Worm (Caenorhabditis elegans): ENCODE results near the gene clec-143.
A peak's percentile ranks its signal among the peaks of the same experiment; 100 is the strongest.

The clec-143 gene

ce11 chrII:10470159-10470558, at the start of gene clec-143:
clec-143 (minus strand) TSS chrII:10470297.
- TF ChIP-seq arid-1 (GFP tag; conservative IDR thresholded peaks at IDR 0.05) (no peak), Y75B8A.6 (GFP tag; IDR thresholded peaks at IDR 0.05) (no peak), nhr-28 (tag; optimal IDR thresholded peaks at IDR 0.05) (peak; percentile 45), saeg-2 (GFP tag; IDR thresholded peaks at IDR 0.05) (no peak), ceh-32 (tag; optimal IDR thresholded peaks at IDR 0.05; ENCODE audit: poor library complexity) (no peak), unc-62 (GFP tag; optimal IDR thresholded peaks at IDR 0.05 in 1 of 2) (peak in 1 of 2 experiments; percentile 67), unc-62 (tag; optimal IDR thresholded peaks at IDR 0.05) (no peak), pqm-1 (tag; optimal IDR thresholded peaks at IDR 0.05) (peak; percentile 88)

- no peak for TF ChIP-seq vab-7 (GFP tag; IDR thresholded peaks at IDR 0.05)
- no peak for TF ChIP-seq zfp-3 (GFP tag; conservative IDR thresholded peaks at IDR 0.05)
- TF ChIP-seq aha-1 (tag), result peak; percentile 80
- TF ChIP-seq mxl-3 (GFP tag; optimal IDR thresholded peaks at IDR 0.05), result no peak
- TF ChIP-seq unc-130 (GFP tag; optimal IDR thresholded peaks at IDR 0.05), result no peak
- no peak for TF ChIP-seq zip-11 (GFP tag; IDR thresholded peaks at IDR 0.05)
- TF ChIP-seq lir-3 (tag; optimal IDR thresholded peaks at IDR 0.05), result no peak
Measured at ce11 chrII:10519863-10520262, 49.8 kb upstream of the clec-143 start.

- TF ChIP-seq skn-1 (tag; optimal IDR thresholded peaks at IDR 0.05), result no peak
- no peak for TF ChIP-seq daf-19 (GFP tag; conservative IDR thresholded peaks at IDR 0.05)
- 0 out of 2 replicates have a peak, but pooled peaks have one; percentile 8 for TF ChIP-seq dmd-6 (GFP tag; IDR thresholded peaks at IDR 0.05)
Measured at ce11 chrII:10519017-10519416, 48.9 kb upstream of the clec-143 start, which contains the start of gene F59B10.4. F59B10.4 (minus strand) TSS chrII:10519117.

ce11 chrII:10516375-10516774, 46.3 kb upstream of the clec-143 start:
- TF ChIP-seq aly-2 (tag; optimal IDR thresholded peaks at IDR 0.05) (no peak), mxl-2 (GFP tag; conservative IDR thresholded peaks at IDR 0.05) (no peak), rbr-2 (tag; optimal IDR thresholded peaks at IDR 0.05) (no peak), nhr-41 (GFP tag; IDR thresholded peaks at IDR 0.05) (no peak), lir-3 (tag; optimal IDR thresholded peaks at IDR 0.05) (no peak), T20F7.1 (GFP tag; optimal IDR thresholded peaks at IDR 0.05) (no peak), F49E8.2 (tag; optimal IDR thresholded peaks at IDR 0.05; ENCODE audit: borderline replicate concordance) (no peak), F37D6.2 (tag; optimal IDR thresholded peaks at IDR 0.05) (no peak), attf-4 (tag; optimal IDR thresholded peaks at IDR 0.05) (no peak), nhr-111 (GFP tag; optimal IDR thresholded peaks at IDR 0.05) (no peak), hlh-11 (tag; optimal IDR thresholded peaks at IDR 0.05) (peak; percentile 20), unc-62 (GFP tag; optimal IDR thresholded peaks at IDR 0.05 in 1 of 2) (no peak), unc-62 (tag; optimal IDR thresholded peaks at IDR 0.05) (no peak), mep-1 (tag; optimal IDR thresholded peaks at IDR 0.05) (no peak), ctbp-1 (GFP tag; IDR thresholded peaks at IDR 0.05) (no peak), ceh-28 (tag; optimal IDR thresholded peaks at IDR 0.05) (no peak), mxl-3 (GFP tag; optimal IDR thresholded peaks at IDR 0.05) (peak; percentile 27), dmd-8 (GFP tag; IDR thresholded peaks at IDR 0.05) (no peak), egl-43 (GFP tag; IDR thresholded peaks at IDR 0.05) (no peak), lim-7 (GFP tag; IDR thresholded peaks at IDR 0.05) (no peak), spr-3 (GFP tag; optimal IDR thresholded peaks at IDR 0.05) (no peak), duxl-1 (tag; optimal IDR thresholded peaks at IDR 0.05; ENCODE audit: poor library complexity) (no peak), D1046.2 (GFP tag; IDR thresholded peaks at IDR 0.05) (no peak), zfp-2 (tag; optimal IDR thresholded peaks at IDR 0.05) (no peak), lsy-2 (tag; optimal IDR thresholded peaks at IDR 0.05) (no peak), fkh-10 (GFP tag; optimal IDR thresholded peaks at IDR 0.05) (no peak), ama-1 (optimal IDR thresholded peaks at IDR 0.05) (no peak), nhr-11 (tag; optimal IDR thresholded peaks at IDR 0.05) (peak; percentile 4), fos-1 (tag; optimal IDR thresholded peaks at IDR 0.05) (no peak), jun-1 (tag; optimal IDR thresholded peaks at IDR 0.05) (no peak), arid-1 (GFP tag; conservative IDR thresholded peaks at IDR 0.05) (no peak), lin-1 (GFP tag; IDR thresholded peaks at IDR 0.05) (no peak), egl-27 (tag; optimal IDR thresholded peaks at IDR 0.05) (no peak), ceh-32 (tag; optimal IDR thresholded peaks at IDR 0.05; ENCODE audit: poor library complexity) (no peak), daf-16 (GFP tag; optimal IDR thresholded peaks at IDR 0.05) (no peak), daf-16 (tag; optimal IDR thresholded peaks at IDR 0.05) (no peak)
